Fruit fly (Drosophila melanogaster) whole organism, embryonic: ENCODE measurements around the gene RapGAP1.

Experiments used
- Adf1 ChIP-seq: fragments of 200-800 bp; sonication (Bioruptor generic); IDR thresholded peaks from 2 replicates; pipeline ENCODE4 v1.3.6; 2022; ENCODE audit warnings: missing biosample characterization, missing genetic modification characterization
- Antp ChIP-seq: fragments of 200-800 bp; sonication (Bioruptor generic); optimal IDR thresholded peaks from 3 replicates; lab custom pipeline; 2016; ENCODE audit warnings: missing biosample characterization, missing genetic modification characterization
- CG10147 ChIP-seq: fragments of 200-800 bp; sonication (Bioruptor generic); optimal IDR thresholded peaks from 2 replicates; lab custom pipeline; 2019; ENCODE audit warnings: missing biosample characterization, mild to moderate bottlenecking, missing genetic modification characterization, moderate library complexity
- CG10366 ChIP-seq: fragments of 200-800 bp; sonication (Bioruptor generic); IDR thresholded peaks from 2 replicates; pipeline ENCODE4 v1.3.6; 2022; ENCODE audit warnings: missing biosample characterization, missing genetic modification characterization
- CG10462 ChIP-seq: fragments of 200-800 bp; sonication (Bioruptor generic); optimal IDR thresholded peaks from 2 replicates; lab custom pipeline; 2016; ENCODE audit warnings: missing biosample characterization, missing genetic modification characterization
- CG10959 ChIP-seq: fragments of 200-800 bp; sonication (Bioruptor generic); IDR thresholded peaks from 2 replicates; pipeline ENCODE4 v1.3.6; 2022; ENCODE audit warnings: missing biosample characterization, missing genetic modification characterization
- CG12299 ChIP-seq: fragments of 200-800 bp; sonication (Bioruptor generic); optimal IDR thresholded peaks from 2 replicates; lab custom pipeline; 2018; ENCODE audit warnings: missing biosample characterization, mild to moderate bottlenecking, missing genetic modification characterization
- CG13296 ChIP-seq: fragments of 200-800 bp; sonication (Bioruptor generic); optimal IDR thresholded peaks from 3 replicates; lab custom pipeline; 2018; ENCODE audit warnings: missing biosample characterization, mild to moderate bottlenecking, missing genetic modification characterization
- CG1602 ChIP-seq: fragments of 200-800 bp; sonication (Bioruptor generic); optimal IDR thresholded peaks from 3 replicates; lab custom pipeline; 2016; ENCODE audit warnings: missing biosample characterization, missing genetic modification characterization
- CG1603 ChIP-seq: fragments of 200-800 bp; sonication (Bioruptor generic); optimal IDR thresholded peaks from 2 replicates; lab custom pipeline; 2019; ENCODE audit warnings: missing biosample characterization, mild to moderate bottlenecking, missing genetic modification characterization, moderate library complexity
- CG17359 ChIP-seq: fragments of 200-800 bp; sonication (Bioruptor generic); optimal IDR thresholded peaks from 3 replicates; lab custom pipeline; 2018; ENCODE audit warnings: missing biosample characterization, mild to moderate bottlenecking, missing genetic modification characterization, moderate library complexity
- CG17802 ChIP-seq: fragments of 200-800 bp; sonication (Bioruptor generic); optimal IDR thresholded peaks from 2 replicates; lab custom pipeline; 2018; ENCODE audit warnings: missing biosample characterization, mild to moderate bottlenecking, missing genetic modification characterization, moderate library complexity
- CG17912 ChIP-seq: fragments of 200-800 bp; sonication (Bioruptor generic); optimal IDR thresholded peaks from 2 replicates; lab custom pipeline; 2018; ENCODE audit warnings: missing biosample characterization, mild to moderate bottlenecking, missing genetic modification characterization
- CG2199 ChIP-seq: fragments of 200-800 bp; sonication (Bioruptor generic); IDR thresholded peaks from 3 replicates; pipeline ENCODE4 v1.3.6; 2022; ENCODE audit warnings: missing biosample characterization, missing genetic modification characterization
- CG3163 ChIP-seq: fragments of 200-800 bp; sonication (Bioruptor generic); optimal IDR thresholded peaks from 3 replicates; lab custom pipeline; 2016; ENCODE audit warnings: missing biosample characterization, missing genetic modification characterization
- CG43689 ChIP-seq: fragments of 200-800 bp; sonication (Bioruptor generic); IDR thresholded peaks from 2 replicates; pipeline ENCODE4 v1.3.6; 2022; ENCODE audit warnings: missing biosample characterization, missing genetic modification characterization
- CG4730 ChIP-seq: fragments of 200-800 bp; sonication (Bioruptor generic); IDR thresholded peaks from 2 replicates; pipeline ENCODE4 v1.3.6; 2022; ENCODE audit warnings: missing biosample characterization, missing genetic modification characterization
- CG7372 ChIP-seq: fragments of 200-800 bp; sonication (Bioruptor generic); IDR thresholded peaks from 2 replicates; pipeline ENCODE4 v1.3.6; 2022; ENCODE audit warnings: missing biosample characterization, missing genetic modification characterization
- Chrac-16 ChIP-seq: fragments of 200-800 bp; sonication (Bioruptor generic); optimal IDR thresholded peaks from 3 replicates; lab custom pipeline; 2016; ENCODE audit warnings: missing biosample characterization, missing genetic modification characterization
- Deaf1 ChIP-seq: fragments of 200-800 bp; optimal IDR thresholded peaks from 3 replicates; lab custom pipeline; 2019; ENCODE audit warnings: missing biosample characterization, mild to moderate bottlenecking, missing genetic modification characterization, moderate library complexity
- E2f1 ChIP-seq: fragments of 200-800 bp; sonication (Bioruptor generic); IDR thresholded peaks from 2 replicates; pipeline ENCODE4 v1.3.6; 2022; ENCODE audit warnings: missing biosample characterization, missing genetic modification characterization
- Ets65A ChIP-seq: fragments of 200-800 bp; sonication (Bioruptor generic); peaks from one replicate; lab custom pipeline; 2016; ENCODE audit warnings: missing biosample characterization, missing genetic modification characterization
- H2.0 ChIP-seq: fragments of 200-800 bp; sonication (Bioruptor generic); IDR thresholded peaks from 2 replicates; pipeline ENCODE4 v1.3.6; 2022; ENCODE audit warnings: missing biosample characterization, missing genetic modification characterization
- HmgD ChIP-seq: fragments of 200-800 bp; sonication (Bioruptor generic); optimal IDR thresholded peaks from 3 replicates; lab custom pipeline; 2016; ENCODE audit warnings: missing biosample characterization, missing genetic modification characterization
- Lhr ChIP-seq: fragments of 200-800 bp; sonication (Bioruptor generic); optimal IDR thresholded peaks from 3 replicates; lab custom pipeline; 2017; ENCODE audit warnings: mild to moderate bottlenecking, missing biosample characterization, missing genetic modification reagents, missing genetic modification characterization
- Meics ChIP-seq: fragments of 200-800 bp; sonication (Bioruptor generic); optimal IDR thresholded peaks from 2 replicates; lab custom pipeline; 2017; ENCODE audit warnings: missing biosample characterization, mild to moderate bottlenecking, missing genetic modification characterization
- NFAT ChIP-seq: fragments of 200-800 bp; sonication (Bioruptor generic); IDR thresholded peaks from 2 replicates; pipeline ENCODE4 v1.3.6; 2022; ENCODE audit warnings: missing biosample characterization, missing genetic modification characterization
- Nf-YA ChIP-seq: fragments of 200-800 bp; sonication (Bioruptor generic); IDR thresholded peaks from 2 replicates; pipeline ENCODE4 v1.3.6; 2022; ENCODE audit warnings: missing biosample characterization, missing genetic modification characterization
- Side ChIP-seq: fragments of 200-800 bp; sonication (Bioruptor generic); optimal IDR thresholded peaks from 2 replicates; lab custom pipeline; 2016; ENCODE audit warnings: missing biosample characterization, missing genetic modification characterization
- Trl ChIP-seq, 3 experiments: fragments of >200 bp in 2 of 3; fragments of 200-800 bp in 1 of 3; sonication (Bioruptor generic) in 1 of 3; optimal IDR thresholded peaks; 2 replicates in 1 of 3; 3 replicates in 2 of 3; lab custom pipeline; 2016 to 2017; ENCODE audit warnings: missing biosample characterization in 1 of 3, missing genetic modification characterization in 1 of 3
- Usf ChIP-seq: fragments of 200-800 bp; sonication (Bioruptor generic); optimal IDR thresholded peaks from 2 replicates; lab custom pipeline; 2017; ENCODE audit warnings: missing genotype, missing biosample characterization, missing genetic modification characterization
- bsh ChIP-seq, 2 experiments: fragments of 200-800 bp; sonication (Bioruptor generic); optimal IDR thresholded peaks; 2 replicates each; lab custom pipeline; 2017 to 2018; ENCODE audit warnings: mild to moderate bottlenecking in 2 of 2, missing biosample characterization in 2 of 2, missing genetic modification characterization in 2 of 2, moderate library complexity in 1 of 2
- cas ChIP-seq: fragments of 200-800 bp; sonication (Bioruptor generic); IDR thresholded peaks from 2 replicates; pipeline ENCODE4 v1.3.6; 2022; ENCODE audit warnings: missing biosample characterization, missing genetic modification characterization
- ci ChIP-seq: fragments of 200-800 bp; sonication (Bioruptor generic); IDR thresholded peaks from 3 replicates; pipeline ENCODE4 v1.3.6; 2022; ENCODE audit warnings: missing biosample characterization, missing genetic modification characterization
- disco-r ChIP-seq: fragments of 200-800 bp; sonication (Bioruptor generic); optimal IDR thresholded peaks from 2 replicates; lab custom pipeline; 2016; ENCODE audit warnings: missing biosample characterization, missing genetic modification characterization
- dmrt99B ChIP-seq: fragments of 200-800 bp; sonication (Bioruptor generic); optimal IDR thresholded peaks from 2 replicates; lab custom pipeline; 2018; ENCODE audit warnings: missing biosample characterization, mild to moderate bottlenecking, missing genetic modification characterization, moderate library complexity
- eve ChIP-seq, 2 experiments: fragments of >200 bp; optimal IDR thresholded peaks; 2 replicates each; lab custom pipeline; 2017; ENCODE audit warnings: missing biosample characterization in 2 of 2, missing genetic modification characterization in 2 of 2
- knrl ChIP-seq: fragments of 200-800 bp; sonication (Bioruptor generic); IDR thresholded peaks from 3 replicates; pipeline ENCODE4 v1.3.6; 2022; ENCODE audit warnings: missing biosample characterization, missing genetic modification characterization; ENCODE audit not compliant: partially characterized antibody
- nmo ChIP-seq: fragments of 200-800 bp; sonication (Bioruptor generic); optimal IDR thresholded peaks from 2 replicates; lab custom pipeline; 2018; ENCODE audit warnings: missing biosample characterization, mild to moderate bottlenecking, missing genetic modification characterization, moderate library complexity
- pnt ChIP-seq: fragments of 200-800 bp; sonication (Bioruptor generic); optimal IDR thresholded peaks from 3 replicates; lab custom pipeline; 2016; ENCODE audit warnings: missing biosample characterization, missing genetic modification characterization
- prd ChIP-seq, 3 experiments: fragments of >200 bp in 2 of 3; fragments of 200-800 bp in 1 of 3; sonication (Bioruptor generic) in 1 of 3; optimal IDR thresholded peaks in 2 of 3; IDR thresholded peaks in 1 of 3; 2 replicates in 2 of 3; 3 replicates in 1 of 3; pipeline versions ENCODE4 v1.3.6 to Lab custom; 2017 to 2022; ENCODE audit warnings: missing biosample characterization in 1 of 3, missing genetic modification characterization in 1 of 3
- pum ChIP-seq: fragments of 200-800 bp; sonication (Bioruptor generic); optimal IDR thresholded peaks from 2 replicates; lab custom pipeline; 2016; ENCODE audit warnings: missing biosample characterization, missing genetic modification characterization
- schlank ChIP-seq: fragments of 200-800 bp; sonication (Bioruptor generic); optimal IDR thresholded peaks from 2 replicates; lab custom pipeline; 2018; ENCODE audit warnings: missing biosample characterization, mild to moderate bottlenecking, missing genetic modification characterization
- sens ChIP-seq: fragments of 200-800 bp; sonication (Bioruptor generic); peaks from one replicate; lab custom pipeline; 2016; ENCODE audit warnings: missing biosample characterization, missing genetic modification characterization
- slp2 ChIP-seq: fragments of 200-800 bp; sonication (Bioruptor generic); optimal IDR thresholded peaks from 2 replicates; lab custom pipeline; 2016; ENCODE audit warnings: missing biosample characterization, missing genetic modification characterization
- tin ChIP-seq: fragments of 200-800 bp; sonication (Bioruptor generic); optimal IDR thresholded peaks from 3 replicates; lab custom pipeline; 2016; ENCODE audit warnings: missing biosample characterization, missing genetic modification characterization
- unpg ChIP-seq: fragments of 200-800 bp; sonication (Bioruptor generic); optimal IDR thresholded peaks from 3 replicates; lab custom pipeline; 2018; ENCODE audit warnings: missing biosample characterization, mild to moderate bottlenecking, missing genetic modification characterization, moderate library complexity
- zen ChIP-seq: fragments of 200-800 bp; sonication (Bioruptor generic); optimal IDR thresholded peaks from 3 replicates; lab custom pipeline; 2018; ENCODE audit warnings: missing biosample characterization, mild to moderate bottlenecking, missing genetic modification characterization, moderate library complexity

Gene RapGAP1

dm6 chr2L:7619234-7619633, 40.5 kb upstream of the RapGAP1 start:
- TF ChIP-seq prd (optimal IDR thresholded peaks at IDR 0.05; lab: Kevin White, UChicago) (no peak), prd (GFP tag; IDR thresholded peaks at IDR 0.05; lab: Robert Waterston, UW) (0 out of 3 replicates have a peak, but pooled peaks have one; percentile 7), ci (0 out of 3 replicates have a peak, but pooled peaks have one; percentile 20), H2.0 (GFP tag; lab: Robert Waterston, UW) (peak; percentile 5; the same call in 1 of the 2 replicates), eve (GFP tag; optimal IDR thresholded peaks at IDR 0.05; lab: Kevin White, UChicago) (peak; percentile 23 to 50), CG17912 (GFP tag; lab: Kevin White, UChicago) (no peak), schlank (tag; lab: Kevin White, UChicago) (no peak), sens (GFP tag; lab: Kevin White, UChicago) (peak; percentile 32), pum (GFP tag; lab: Kevin White, UChicago) (peak; percentile 40), CG1603 (tag; lab: Kevin White, UChicago) (peak; percentile 10), bsh (GFP tag; optimal IDR thresholded peaks at IDR 0.05; lab: Kevin White, UChicago) (peak in 1 of 2 experiments; percentile 6), CG10959 (GFP tag; lab: Robert Waterston, UW) (no peak), E2f1 (GFP tag; lab: Robert Waterston, UW) (0 out of 2 replicates have a peak, but pooled peaks have one; percentile 28)

dm6 chr2L:7618563-7618962, 39.8 kb upstream of the RapGAP1 start:
- TF ChIP-seq tin (no peak), zen (tag; lab: Kevin White, UChicago) (peak; percentile 51), Ets65A (GFP tag; lab: Kevin White, UChicago) (peak; percentile 69)

dm6 chr2L:7616830-7617229, 38.0 kb upstream of the RapGAP1 start:
- TF ChIP-seq CG17802 (tag; lab: Kevin White, UChicago) (peak; percentile 31), NFAT (no peak), CG12299 (tag; lab: Kevin White, UChicago) (no peak), Lhr (GFP tag; lab: Kevin White, UChicago) (no peak), Nf-YA (GFP tag; lab: Robert Waterston, UW) (no peak), CG1602 (GFP tag; lab: Kevin White, UChicago) (no peak), CG10462 (GFP tag; lab: Kevin White, UChicago) (no peak), Deaf1 (tag; lab: Kevin White, UChicago) (no peak), Chrac-16 (peak; percentile 10), CG2199 (no peak), pnt (GFP tag; lab: Kevin White, UChicago) (peak; percentile 20), CG7372 (GFP tag; lab: Robert Waterston, UW) (no peak), Adf1 (GFP tag; lab: Robert Waterston, UW) (no peak), slp2 (GFP tag; lab: Kevin White, UChicago) (no peak), unpg (peak; percentile 57), Side (no peak), CG3163 (GFP tag; lab: Kevin White, UChicago) (no peak), Antp (GFP tag; lab: Kevin White, UChicago) (no peak), Meics (no peak), CG1603 (tag; lab: Kevin White, UChicago) (peak; percentile 39), CG13296 (GFP tag; lab: Kevin White, UChicago) (no peak), disco-r (no peak), cas (GFP tag; lab: Robert Waterston, UW) (no peak), HmgD (GFP tag; lab: Kevin White, UChicago) (no peak), dmrt99B (tag; lab: Kevin White, UChicago) (peak; percentile 55), CG10366 (no peak), CG4730 (GFP tag; lab: Robert Waterston, UW) (no peak), Usf (GFP tag; lab: Kevin White, UChicago) (no peak), CG43689 (no peak), knrl (no peak), Trl (optimal IDR thresholded peaks at IDR 0.05; lab: Kevin White, UChicago) (no peak), Trl (GFP tag; optimal IDR thresholded peaks at IDR 0.05; lab: Kevin White, UChicago) (peak; percentile 17), nmo (peak; percentile 62), CG10147 (no peak), CG17359 (peak; percentile 37)
